Worm (Caenorhabditis elegans): ENCODE measurements around the gene F22E5.11.

ce11 chrII:2628401-2628800, 16.0 kb downstream of the F22E5.11 start:
- TF ChIP-seq bed-3 (GFP tag; optimal IDR thresholded peaks at IDR 0.05): no peak
- TF ChIP-seq ztf-11 (tag; optimal IDR thresholded peaks at IDR 0.05): no peak
- no peak for TF ChIP-seq tbx-8 (GFP tag; optimal IDR thresholded peaks at IDR 0.05)
- TF ChIP-seq elt-1 (tag; optimal IDR thresholded peaks at IDR 0.05; ENCODE audit: borderline replicate concordance, insufficient read depth): no peak
- TF ChIP-seq unc-62 (GFP tag; optimal IDR thresholded peaks at IDR 0.05): no peak
- TF ChIP-seq unc-39 (tag; optimal IDR thresholded peaks at IDR 0.05): no peak
- no peak for TF ChIP-seq mab-5 (tag; optimal IDR thresholded peaks at IDR 0.05)
- no peak for TF ChIP-seq cnd-1 (tag; optimal IDR thresholded peaks at IDR 0.05)
- no peak for TF ChIP-seq ceh-83 (GFP tag; optimal IDR thresholded peaks at IDR 0.05)
